Worm (Caenorhabditis elegans) whole organism, L4 larva: Measurements from ENCODE around the gene F40G12.10.

Experiments used
- F26F4.8 ChIP-seq: fragments of 200-800 bp; sonication (Bioruptor generic); conservative IDR thresholded peaks from 2 replicates; pipeline ENCODE4 v1.3.6; 2022; ENCODE audit warnings: missing genetic modification characterization, missing compliant biosample characterization
- F37D6.2 ChIP-seq: sonication (generic microtip); optimal IDR thresholded peaks from 2 replicates; lab custom pipeline; 2016; ENCODE audit warnings: mild to moderate bottlenecking, missing genetic modification characterization, missing compliant biosample characterization
- F44E2.7 ChIP-seq: fragments of 200-800 bp; sonication (Bioruptor generic); IDR thresholded peaks from 2 replicates; pipeline ENCODE4 v2.1.2; 2022; ENCODE audit warnings: missing genetic modification characterization, missing compliant biosample characterization
- T20F7.1 ChIP-seq: fragments of 200-800 bp; sonication (Bioruptor generic); optimal IDR thresholded peaks from 2 replicates; lab custom pipeline; 2018; ENCODE audit warnings: mild to moderate bottlenecking, missing genetic modification characterization, missing compliant biosample characterization
- ceh-44 ChIP-seq: fragments of 200-800 bp; sonication (Bioruptor generic); IDR thresholded peaks from 2 replicates; pipeline ENCODE4 v1.3.6; 2022; ENCODE audit warnings: missing genetic modification reagents, missing genetic modification characterization, missing compliant biosample characterization
- ceh-82 ChIP-seq: sonication (generic microtip); optimal IDR thresholded peaks from 2 replicates; lab custom pipeline; 2017; ENCODE audit warnings: missing biosample characterization, missing genetic modification characterization
- daf-16 ChIP-seq, 3 experiments: sonication (generic microtip); optimal IDR thresholded peaks; 2 replicates each; lab custom pipeline; 2016 to 2017; ENCODE audit warnings: missing genetic modification characterization in 3 of 3, missing genetic modification reagents in 3 of 3, mild to moderate bottlenecking in 2 of 3, missing compliant biosample characterization in 2 of 3, missing biosample characterization in 1 of 3, moderate library complexity in 1 of 3
- daf-19 ChIP-seq: fragments of 200-800 bp; sonication (Bioruptor generic); conservative IDR thresholded peaks from 2 replicates; pipeline ENCODE4 v1.3.6; 2022; ENCODE audit warnings: missing genetic modification characterization, missing compliant biosample characterization
- dmd-6 ChIP-seq: fragments of 200-800 bp; sonication (Bioruptor generic); IDR thresholded peaks from 2 replicates; pipeline ENCODE4 v1.3.6; 2022; ENCODE audit warnings: missing genetic modification reagents, missing genetic modification characterization, missing compliant biosample characterization
- dmd-8 ChIP-seq: fragments of 200-800 bp; sonication (Bioruptor generic); IDR thresholded peaks from 2 replicates; pipeline ENCODE4 v1.3.6; 2022; ENCODE audit warnings: missing genetic modification characterization, missing compliant biosample characterization
- dmd-9 ChIP-seq: fragments of 200-800 bp; sonication (Bioruptor generic); IDR thresholded peaks from 2 replicates; pipeline ENCODE4 v1.3.6; 2022; ENCODE audit warnings: missing genetic modification reagents, missing genetic modification characterization, missing compliant biosample characterization
- dve-1 ChIP-seq: sonication (generic microtip); optimal IDR thresholded peaks from 2 replicates; lab custom pipeline; 2017; ENCODE audit warnings: antibody characterized with exemption, mild to moderate bottlenecking, missing genetic modification characterization, missing compliant biosample characterization; ENCODE audit not compliant: insufficient read depth
- hif-1 ChIP-seq, 2 experiments: sonication (generic microtip); optimal IDR thresholded peaks; 2 replicates each; lab custom pipeline; 2016 to 2017; ENCODE audit warnings: missing compliant biosample characterization in 2 of 2, missing genetic modification characterization in 2 of 2, missing genetic modification reagents in 2 of 2, missing genotype in 2 of 2, mild to moderate bottlenecking in 1 of 2
- hlh-11 ChIP-seq: fragments of 200-800 bp; sonication (Bioruptor generic); optimal IDR thresholded peaks from 2 replicates; lab custom pipeline; 2018; ENCODE audit warnings: mild to moderate bottlenecking, missing genetic modification characterization, missing compliant biosample characterization
- hlh-30 ChIP-seq: sonication (generic microtip); optimal IDR thresholded peaks from 2 replicates; lab custom pipeline; 2017; ENCODE audit warnings: antibody characterized with exemption, mild to moderate bottlenecking, missing genetic modification characterization, missing compliant biosample characterization; ENCODE audit not compliant: insufficient read depth
- hmg-1.1 ChIP-seq: fragments of 200-800 bp; sonication (Bioruptor generic); IDR thresholded peaks from 2 replicates; pipeline ENCODE4 v1.3.6; 2022; ENCODE audit warnings: missing genetic modification reagents, missing genetic modification characterization, missing compliant biosample characterization
- jun-1 ChIP-seq: fragments of 150-350 bp; optimal IDR thresholded peaks from 2 replicates; lab custom pipeline; 2014; ENCODE audit warnings: missing biosample characterization, missing genetic modification reagents, missing genetic modification characterization
- lim-7 ChIP-seq: fragments of 200-800 bp; sonication (Bioruptor generic); IDR thresholded peaks from 2 replicates; pipeline ENCODE4 v1.3.6; 2022; ENCODE audit warnings: missing genetic modification characterization, missing compliant biosample characterization
- lsy-2 ChIP-seq, 2 experiments: fragments of 150-350 bp in 1 of 2; sonication (generic microtip) in 1 of 2; optimal IDR thresholded peaks; 2 replicates each; lab custom pipeline; 2014 to 2017; ENCODE audit warnings: missing biosample characterization in 2 of 2, missing genetic modification characterization in 2 of 2
- mdl-1 ChIP-seq, 2 experiments: fragments of 150-350 bp in 1 of 2; sonication (generic microtip) in 1 of 2; optimal IDR thresholded peaks; 2 replicates each; lab custom pipeline; 2014 to 2017; ENCODE audit warnings: missing biosample characterization in 2 of 2, missing genetic modification characterization in 2 of 2
- mep-1 ChIP-seq: fragments of 150-350 bp; sonication (generic microtip); optimal IDR thresholded peaks from 3 replicates; lab custom pipeline; 2014; ENCODE audit warnings: missing biosample characterization, missing genetic modification characterization
- mxl-3 ChIP-seq: fragments of 200-800 bp; sonication (Bioruptor generic); optimal IDR thresholded peaks from 2 replicates; lab custom pipeline; 2018; ENCODE audit warnings: mild to moderate bottlenecking, missing genetic modification characterization, missing compliant biosample characterization
- nhr-28 ChIP-seq: fragments of 150-350 bp; optimal IDR thresholded peaks from 2 replicates; lab custom pipeline; 2014; ENCODE audit warnings: missing biosample characterization, missing genetic modification characterization
- nhr-6 ChIP-seq: fragments of 150-350 bp; optimal IDR thresholded peaks from 2 replicates; lab custom pipeline; 2014; ENCODE audit warnings: missing biosample characterization, missing genetic modification characterization
- pha-4 ChIP-seq, 2 experiments: fragments of 150-350 bp in 1 of 2; fragments of 200-800 bp in 1 of 2; sonication (Bioruptor generic) in 1 of 2; IDR thresholded peaks in 1 of 2; optimal IDR thresholded peaks in 1 of 2; 2 replicates each; pipeline versions ENCODE4 v1.3.6 to Lab custom; 2014 to 2022; ENCODE audit warnings: missing genetic modification characterization in 2 of 2, missing genetic modification reagents in 2 of 2, missing biosample characterization in 1 of 2, missing compliant biosample characterization in 1 of 2
- rbr-2 ChIP-seq: sonication (generic microtip); optimal IDR thresholded peaks from 2 replicates; lab custom pipeline; 2016; ENCODE audit warnings: missing genotype, missing genetic modification characterization, missing compliant biosample characterization
- set-16 ChIP-seq: fragments of 200-800 bp; sonication (Bioruptor generic); IDR thresholded peaks from 2 replicates; pipeline ENCODE4 v1.3.6; 2022; ENCODE audit warnings: missing genetic modification reagents, missing genetic modification characterization, missing compliant biosample characterization
- skn-1 ChIP-seq: fragments of 150-350 bp; optimal IDR thresholded peaks from 2 replicates; lab custom pipeline; 2014; ENCODE audit warnings: missing biosample characterization, missing genetic modification characterization
- unc-62 ChIP-seq, 3 experiments: fragments of 150-350 bp in 1 of 3; sonication (generic microtip); optimal IDR thresholded peaks in 2 of 3; peaks in 1 of 3; 1 replicate in 1 of 3; 2 replicates in 2 of 3; lab custom pipeline; 2014 to 2017; ENCODE audit warnings: missing biosample characterization in 3 of 3, missing genetic modification characterization in 3 of 3, missing genetic modification reagents in 3 of 3, missing genotype in 1 of 3
- zfp-2 ChIP-seq: sonication (generic microtip); optimal IDR thresholded peaks from 2 replicates; lab custom pipeline; 2016; ENCODE audit warnings: mild to moderate bottlenecking, missing genetic modification characterization, missing compliant biosample characterization

F40G12.10 gene

DNA sequence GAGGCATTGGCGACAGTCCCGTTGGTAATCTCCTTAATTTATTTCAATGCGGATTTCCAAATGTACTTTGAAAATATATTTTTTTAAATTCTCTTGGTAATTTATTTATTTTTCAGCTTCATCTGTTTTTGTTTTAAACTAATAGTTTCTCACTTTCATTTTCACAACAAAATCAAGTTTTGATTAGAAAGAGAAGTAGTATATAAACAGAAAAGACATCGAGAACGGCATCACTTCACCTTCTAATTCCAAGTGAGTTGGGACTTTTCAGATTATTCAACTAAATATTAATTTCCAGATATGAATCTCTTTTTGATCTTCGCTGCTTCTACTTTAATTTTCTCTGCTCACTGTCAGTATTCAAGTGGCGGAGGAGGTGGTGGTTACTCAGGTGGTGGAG is 36.9 kb downstream of the F40G12.10 start, which contains the start of gene F47B8.14:
TSS of gene F47B8.14 (plus strand) at position 301 of the 400 bp plus-strand sequence.
- TF ChIP-seq pha-4 (GFP tag; IDR thresholded peaks at IDR 0.05; lab: Robert Waterston, UW) (no peak), pha-4 (tag; optimal IDR thresholded peaks at IDR 0.05; lab: Kevin White, UChicago) (no peak), nhr-28 (tag; lab: Kevin White, UChicago) (no peak), zfp-2 (tag; lab: Kevin White, UChicago) (no peak)

ce11 chrV:14320730-14321319 is 37.5 kb downstream of the F40G12.10 start:
- TF ChIP-seq pha-4 (GFP tag; IDR thresholded peaks at IDR 0.05; lab: Robert Waterston, UW) (peak; percentile 33; the same call in 1 of the 2 replicates), pha-4 (tag; optimal IDR thresholded peaks at IDR 0.05; lab: Kevin White, UChicago) (no peak), dmd-8 (GFP tag; lab: Robert Waterston, UW) (0 out of 2 replicates have a peak, but pooled peaks have one; percentile 33), lim-7 (GFP tag; lab: Robert Waterston, UW) (0 out of 2 replicates have a peak, but pooled peaks have one; percentile 55), nhr-28 (tag; lab: Kevin White, UChicago) (no peak), set-16 (peak; percentile 99), dmd-9 (GFP tag; lab: Robert Waterston, UW) (peak; percentile 24; the same call in 1 of the 2 replicates)

ce11 chrV:14322743-14323142 is 39.4 kb downstream of the F40G12.10 start, which contains the start of gene F47B8.3:
Gene F47B8.3, minus strand, starts transcription at chrV:14323003.
- TF ChIP-seq ceh-82 (no peak), mep-1 (tag; lab: Kevin White, UChicago) (peak; percentile 59), skn-1 (no peak), daf-19 (GFP tag; lab: Robert Waterston, UW) (no peak), mdl-1 (tag; optimal IDR thresholded peaks at IDR 0.05; lab: Kevin White, UChicago) (peak in 1 of 2 experiments; percentile 70), rbr-2 (peak; percentile 19), lsy-2 (tag; optimal IDR thresholded peaks at IDR 0.05; lab: Kevin White, UChicago) (peak in 1 of 2 experiments; percentile 49), hif-1 (tag; optimal IDR thresholded peaks at IDR 0.05; lab: Kevin White, UChicago) (no peak), hmg-1.1 (peak; percentile 48), nhr-6 (tag; lab: Kevin White, UChicago) (peak; percentile 42), hlh-11 (tag; lab: Kevin White, UChicago) (peak; percentile 31), F44E2.7 (GFP tag; lab: Robert Waterston, UW) (no peak), F37D6.2 (tag; lab: Kevin White, UChicago) (no peak), mxl-3 (GFP tag; lab: Kevin White, UChicago) (peak; percentile 12), T20F7.1 (GFP tag; lab: Kevin White, UChicago) (no peak), ceh-44 (no peak), nhr-28 (tag; lab: Kevin White, UChicago) (peak; percentile 50), F26F4.8 (GFP tag; lab: Robert Waterston, UW) (no peak), daf-16 (GFP tag; optimal IDR thresholded peaks at IDR 0.05; lab: Kevin White, UChicago) (no peak), daf-16 (tag; optimal IDR thresholded peaks at IDR 0.05; lab: Kevin White, UChicago) (peak; percentile 9), dmd-9 (GFP tag; lab: Robert Waterston, UW) (no peak), dve-1 (tag; lab: Kevin White, UChicago) (peak; percentile 3), jun-1 (no peak), dmd-6 (GFP tag; lab: Robert Waterston, UW) (no peak), unc-62 (GFP tag; optimal IDR thresholded peaks at IDR 0.05 in 1 of 2; lab: Kevin White, UChicago) (no peak), unc-62 (tag; optimal IDR thresholded peaks at IDR 0.05; lab: Kevin White, UChicago) (no peak), hlh-30 (peak; percentile 75)
- TF ChIP-seq, all 104 proteins: peak for 12
